Fruit fly (Drosophila melanogaster) whole organism, embryonic: Measurements from ENCODE around the gene CG31777.

Experiments
- Atf-2 ChIP-seq: fragments of 200-800 bp; sonication (Bioruptor generic); optimal IDR thresholded peaks from 2 replicates; lab custom pipeline; 2016; ENCODE audit warnings: missing biosample characterization, missing genetic modification characterization
- Atf3 ChIP-seq: fragments of 200-800 bp; sonication (Bioruptor generic); optimal IDR thresholded peaks from 3 replicates; lab custom pipeline; 2016; ENCODE audit warnings: missing biosample characterization, missing genetic modification characterization
- Blimp-1 ChIP-seq: fragments of 200-800 bp; sonication (Bioruptor generic); optimal IDR thresholded peaks from 3 replicates; lab custom pipeline; 2018; ENCODE audit warnings: missing biosample characterization, missing genetic modification characterization, mild to moderate bottlenecking, moderate library complexity, missing genetic modification reagents
- CG1233 ChIP-seq: fragments of 200-800 bp; sonication (Bioruptor generic); optimal IDR thresholded peaks from 4 replicates; lab custom pipeline; 2018; ENCODE audit warnings: missing biosample characterization, mild to moderate bottlenecking, missing genetic modification characterization
- CG13775 ChIP-seq: fragments of 200-800 bp; sonication (Bioruptor generic); optimal IDR thresholded peaks from 3 replicates; lab custom pipeline; 2017; ENCODE audit warnings: missing biosample characterization, mild to moderate bottlenecking, missing genetic modification characterization
- CG13894 ChIP-seq: fragments of 200-800 bp; sonication (Bioruptor generic); optimal IDR thresholded peaks from 3 replicates; lab custom pipeline; 2018; ENCODE audit warnings: missing biosample characterization, mild to moderate bottlenecking, missing genetic modification characterization, moderate library complexity
- CG16779 ChIP-seq: fragments of 200-800 bp; sonication (Bioruptor generic); IDR thresholded peaks from 2 replicates; pipeline ENCODE4 v1.3.6; 2022; ENCODE audit warnings: missing biosample characterization, missing genetic modification characterization
- CG17612 ChIP-seq: fragments of 200-800 bp; sonication (Bioruptor generic); IDR thresholded peaks from 2 replicates; pipeline ENCODE4 v1.3.6; 2022; ENCODE audit warnings: missing biosample characterization, missing genetic modification characterization
- CG2116 ChIP-seq: fragments of 200-800 bp; sonication (Bioruptor generic); optimal IDR thresholded peaks from 3 replicates; lab custom pipeline; 2018; ENCODE audit warnings: missing biosample characterization, mild to moderate bottlenecking, missing genetic modification characterization
- CG2129 ChIP-seq: fragments of 200-800 bp; sonication (Bioruptor generic); IDR thresholded peaks from 2 replicates; pipeline ENCODE4 v1.3.6; 2022; ENCODE audit warnings: missing biosample characterization, missing genetic modification characterization; ENCODE audit not compliant: partially characterized antibody
- CG30020 ChIP-seq: fragments of 200-800 bp; optimal IDR thresholded peaks from 2 replicates; lab custom pipeline; 2019; ENCODE audit warnings: missing biosample characterization, mild to moderate bottlenecking, missing genetic modification characterization, moderate library complexity
- CG31388 ChIP-seq: fragments of 200-800 bp; sonication (Bioruptor generic); optimal IDR thresholded peaks from 2 replicates; lab custom pipeline; 2016; ENCODE audit warnings: missing biosample characterization, missing genetic modification characterization
- CG3281 ChIP-seq: fragments of 200-800 bp; sonication (Bioruptor generic); optimal IDR thresholded peaks from 3 replicates; lab custom pipeline; 2017; ENCODE audit warnings: missing biosample characterization, mild to moderate bottlenecking, missing genetic modification characterization
- CG3995 ChIP-seq: fragments of 200-800 bp; sonication (Bioruptor generic); optimal IDR thresholded peaks from 3 replicates; lab custom pipeline; 2016; ENCODE audit warnings: missing biosample characterization, missing genetic modification characterization
- CG4328 ChIP-seq: fragments of 200-800 bp; sonication (Bioruptor generic); optimal IDR thresholded peaks from 3 replicates; lab custom pipeline; 2017; ENCODE audit warnings: missing biosample characterization, missing genetic modification reagents, missing genetic modification characterization
- CG6689 ChIP-seq: fragments of 200-800 bp; sonication (Bioruptor generic); IDR thresholded peaks from 2 replicates; pipeline ENCODE4 v1.3.6; 2022; ENCODE audit warnings: missing biosample characterization, missing genetic modification characterization
- CG7745 ChIP-seq: fragments of 200-800 bp; sonication (Bioruptor generic); optimal IDR thresholded peaks from 2 replicates; lab custom pipeline; 2018; ENCODE audit warnings: missing biosample characterization, mild to moderate bottlenecking, missing genetic modification characterization, moderate library complexity
- CG7928 ChIP-seq: fragments of 200-800 bp; sonication (Bioruptor generic); optimal IDR thresholded peaks from 2 replicates; lab custom pipeline; 2017; ENCODE audit warnings: missing biosample characterization, mild to moderate bottlenecking, missing genetic modification characterization
- CG8290 ChIP-seq, 3 experiments: fragments of 200-800 bp; sonication (Bioruptor generic); optimal IDR thresholded peaks; 2 replicates each; lab custom pipeline; 2016 to 2019; ENCODE audit warnings: missing biosample characterization in 3 of 3, missing genetic modification characterization in 3 of 3, mild to moderate bottlenecking in 2 of 3, moderate library complexity in 1 of 3
- CG8388 ChIP-seq: fragments of 200-800 bp; sonication (Bioruptor generic); optimal IDR thresholded peaks from 2 replicates; lab custom pipeline; 2019; ENCODE audit warnings: missing biosample characterization, mild to moderate bottlenecking, missing genetic modification characterization, moderate library complexity
- CG9215 ChIP-seq: fragments of 200-800 bp; sonication (Bioruptor generic); IDR thresholded peaks from 2 replicates; pipeline ENCODE4 v1.3.6; 2022; ENCODE audit warnings: missing biosample characterization, missing genetic modification characterization
- CG9727 ChIP-seq: fragments of 200-800 bp; sonication (Bioruptor generic); optimal IDR thresholded peaks from 3 replicates; lab custom pipeline; 2017; ENCODE audit warnings: missing biosample characterization, mild to moderate bottlenecking, missing genetic modification characterization
- CG9797 ChIP-seq: fragments of 200-800 bp; sonication (Bioruptor generic); optimal IDR thresholded peaks from 3 replicates; lab custom pipeline; 2018; ENCODE audit warnings: missing biosample characterization, mild to moderate bottlenecking, missing genetic modification characterization
- Deaf1 ChIP-seq: fragments of 200-800 bp; optimal IDR thresholded peaks from 3 replicates; lab custom pipeline; 2019; ENCODE audit warnings: missing biosample characterization, mild to moderate bottlenecking, missing genetic modification characterization, moderate library complexity
- Doc2 ChIP-seq: fragments of 200-800 bp; sonication (Bioruptor generic); IDR thresholded peaks from 2 replicates; pipeline ENCODE4 v1.3.6; 2022; ENCODE audit warnings: missing biosample characterization, missing genetic modification characterization
- HLH4C ChIP-seq: fragments of 200-800 bp; sonication (Bioruptor generic); IDR thresholded peaks from 3 replicates; pipeline ENCODE4 v1.3.6; 2022; ENCODE audit warnings: missing biosample characterization, missing genetic modification characterization; ENCODE audit not compliant: partially characterized antibody
- Nf-YC ChIP-seq: fragments of 200-800 bp; optimal IDR thresholded peaks from 3 replicates; lab custom pipeline; 2019; ENCODE audit warnings: missing biosample characterization, mild to moderate bottlenecking, missing genetic modification characterization, moderate library complexity
- Spps ChIP-seq: fragments of 200-800 bp; sonication (Bioruptor generic); optimal IDR thresholded peaks from 2 replicates; lab custom pipeline; 2018; ENCODE audit warnings: missing biosample characterization, mild to moderate bottlenecking, missing genetic modification characterization
- Stat92E ChIP-seq, 3 experiments: fragments of >200 bp in 2 of 3; fragments of 200-800 bp in 1 of 3; sonication (Bioruptor generic) in 1 of 3; optimal IDR thresholded peaks; 2 replicates each; lab custom pipeline; 2017 to 2019; ENCODE audit warnings: missing biosample characterization in 3 of 3, missing genetic modification characterization in 3 of 3, mild to moderate bottlenecking in 1 of 3, moderate library complexity in 1 of 3
- abd-A ChIP-seq: fragments of 200-800 bp; sonication (Bioruptor generic); optimal IDR thresholded peaks from 3 replicates; lab custom pipeline; 2019; ENCODE audit warnings: missing biosample characterization, mild to moderate bottlenecking, missing genetic modification characterization, moderate library complexity
- bab2 ChIP-seq: fragments of 200-800 bp; sonication (Bioruptor generic); optimal IDR thresholded peaks from 2 replicates; lab custom pipeline; 2016; ENCODE audit warnings: missing biosample characterization, missing genetic modification characterization
- bowl ChIP-seq: fragments of 200-800 bp; sonication (Bioruptor generic); IDR thresholded peaks from 2 replicates; pipeline ENCODE4 v1.3.6; 2022; ENCODE audit warnings: missing biosample characterization, missing genetic modification characterization
- caup ChIP-seq: fragments of 200-800 bp; sonication (Bioruptor generic); optimal IDR thresholded peaks from 3 replicates; lab custom pipeline; 2017; ENCODE audit warnings: missing biosample characterization, mild to moderate bottlenecking, missing genetic modification characterization, moderate library complexity; ENCODE audit not compliant: severe bottlenecking
- disco-r ChIP-seq: fragments of 200-800 bp; sonication (Bioruptor generic); optimal IDR thresholded peaks from 2 replicates; lab custom pipeline; 2016; ENCODE audit warnings: missing biosample characterization, missing genetic modification characterization
- emc ChIP-seq: fragments of 200-800 bp; sonication (Bioruptor generic); optimal IDR thresholded peaks from 2 replicates; lab custom pipeline; 2016; ENCODE audit warnings: missing biosample characterization, missing genetic modification characterization
- eyg ChIP-seq: fragments of 200-800 bp; sonication (Bioruptor generic); optimal IDR thresholded peaks from 3 replicates; lab custom pipeline; 2016; ENCODE audit warnings: missing biosample characterization, missing genetic modification characterization
- fd64A ChIP-seq: fragments of 200-800 bp; sonication (Bioruptor generic); optimal IDR thresholded peaks from 3 replicates; lab custom pipeline; 2018; ENCODE audit warnings: missing biosample characterization, mild to moderate bottlenecking, missing genetic modification characterization
- gro ChIP-seq: fragments of 200-800 bp; sonication (Bioruptor generic); optimal IDR thresholded peaks from 2 replicates; lab custom pipeline; 2016; ENCODE audit warnings: missing biosample characterization, missing genetic modification characterization
- hb ChIP-seq: fragments of 200-800 bp; sonication (Bioruptor generic); IDR thresholded peaks from 3 replicates; pipeline ENCODE4 v1.3.6; 2022; ENCODE audit warnings: missing biosample characterization, missing genetic modification characterization; ENCODE audit not compliant: partially characterized antibody
- lab ChIP-seq: fragments of 200-800 bp; sonication (Bioruptor generic); optimal IDR thresholded peaks from 3 replicates; lab custom pipeline; 2017; ENCODE audit warnings: missing biosample characterization, missing genetic modification characterization, mild to moderate bottlenecking, moderate library complexity, missing genetic modification reagents
- lbe ChIP-seq: fragments of 200-800 bp; sonication (Bioruptor generic); optimal IDR thresholded peaks from 2 replicates; lab custom pipeline; 2016; ENCODE audit warnings: missing biosample characterization, mild to moderate bottlenecking, missing genetic modification characterization
- lov ChIP-seq, 2 experiments: fragments of 200-800 bp in 1 of 2; fragments of >200 bp in 1 of 2; sonication (Bioruptor generic) in 1 of 2; IDR thresholded peaks in 1 of 2; optimal IDR thresholded peaks in 1 of 2; 2 replicates in 1 of 2; 3 replicates in 1 of 2; pipeline versions ENCODE4 v1.3.6 to Lab custom; 2017 to 2022; ENCODE audit warnings: missing biosample characterization in 1 of 2, missing genetic modification characterization in 1 of 2
- maf-S ChIP-seq: fragments of 200-800 bp; sonication (Bioruptor generic); optimal IDR thresholded peaks from 2 replicates; lab custom pipeline; 2016; ENCODE audit warnings: missing biosample characterization, missing genetic modification characterization
- mirr ChIP-seq: fragments of 200-800 bp; sonication (Bioruptor generic); optimal IDR thresholded peaks from 3 replicates; lab custom pipeline; 2018; ENCODE audit warnings: missing biosample characterization, mild to moderate bottlenecking, missing genetic modification characterization
- pzg ChIP-seq: fragments of 200-800 bp; sonication (Bioruptor generic); optimal IDR thresholded peaks from 3 replicates; lab custom pipeline; 2018; ENCODE audit warnings: missing biosample characterization, mild to moderate bottlenecking, missing genetic modification characterization, moderate library complexity
- slbo ChIP-seq: fragments of 200-800 bp; sonication (Bioruptor generic); IDR thresholded peaks from 2 replicates; pipeline ENCODE4 v1.3.6; 2022; ENCODE audit warnings: missing biosample characterization, missing genetic modification characterization
- slou ChIP-seq: fragments of 200-800 bp; sonication (Bioruptor generic); optimal IDR thresholded peaks from 3 replicates; lab custom pipeline; 2016; ENCODE audit warnings: missing biosample characterization, missing genetic modification characterization
- tgo ChIP-seq: fragments of 200-800 bp; sonication (Bioruptor generic); IDR thresholded peaks from 3 replicates; pipeline ENCODE4 v1.3.6; 2022; ENCODE audit warnings: missing biosample characterization, missing genetic modification characterization
- ttk ChIP-seq: fragments of 200-800 bp; sonication (Bioruptor generic); IDR thresholded peaks from 2 replicates; pipeline ENCODE4 v2.1.2; 2022; ENCODE audit warnings: missing biosample characterization, missing genetic modification characterization
- wor ChIP-seq: fragments of 200-800 bp; sonication (Bioruptor generic); IDR thresholded peaks from 2 replicates; pipeline ENCODE4 v1.3.6; 2022; ENCODE audit warnings: missing biosample characterization, missing genetic modification characterization

CG31777 gene

dm6 chr2L:3675770-3676169 is 31.1 kb downstream of the CG31777 start (continued):
- TF ChIP-seq CG2129 (GFP tag; lab: Robert Waterston, UW) (no peak), Deaf1 (no peak), CG30020 (tag; lab: Kevin White, UChicago) (no peak), tgo (GFP tag; lab: Robert Waterston, UW) (no peak), CG9215 (GFP tag; lab: Robert Waterston, UW) (no peak), Stat92E (GFP tag; optimal IDR thresholded peaks at IDR 0.05; lab: Kevin White, UChicago) (no peak), Nf-YC (tag; lab: Kevin White, UChicago) (no peak), CG13775 (GFP tag; lab: Kevin White, UChicago) (no peak), Spps (peak; percentile 3), CG9797 (GFP tag; lab: Kevin White, UChicago) (no peak), Blimp-1 (no peak), caup (GFP tag; lab: Kevin White, UChicago) (no peak), emc (GFP tag; lab: Kevin White, UChicago) (no peak), CG7928 (GFP tag; lab: Kevin White, UChicago) (no peak), CG8388 (peak; percentile 39), CG8290 (GFP tag; optimal IDR thresholded peaks at IDR 0.05; lab: Kevin White, UChicago) (no peak), CG8290 (tag; optimal IDR thresholded peaks at IDR 0.05; lab: Kevin White, UChicago) (no peak), CG6689 (GFP tag; lab: Robert Waterston, UW) (peak; percentile 42), gro (GFP tag; lab: Kevin White, UChicago) (no peak), disco-r (GFP tag; lab: Kevin White, UChicago) (no peak), fd64A (peak; percentile 2), Doc2 (GFP tag; lab: Robert Waterston, UW) (no peak), CG3281 (GFP tag; lab: Kevin White, UChicago) (no peak), eyg (no peak), ttk (GFP tag; lab: Robert Waterston, UW) (0 out of 2 replicates have a peak, but pooled peaks have one; percentile 20), CG1233 (no peak), slbo (GFP tag; lab: Robert Waterston, UW) (no peak), lab (GFP tag; lab: Kevin White, UChicago) (no peak), CG3995 (no peak), CG17612 (GFP tag; lab: Robert Waterston, UW) (no peak), bab2 (no peak), CG16779 (GFP tag; lab: Robert Waterston, UW) (no peak), CG13894 (tag; lab: Kevin White, UChicago) (no peak), abd-A (tag; lab: Kevin White, UChicago) (no peak), hb (GFP tag; lab: Robert Waterston, UW) (no peak), CG31388 (no peak), lbe (GFP tag; lab: Kevin White, UChicago) (no peak), CG2116 (GFP tag; lab: Kevin White, UChicago) (no peak), bowl (no peak), lov (optimal IDR thresholded peaks at IDR 0.05; lab: Kevin White, UChicago) (no peak), lov (GFP tag; IDR thresholded peaks at IDR 0.05; lab: Robert Waterston, UW) (no peak), HLH4C (GFP tag; lab: Robert Waterston, UW) (no peak), maf-S (GFP tag; lab: Kevin White, UChicago) (no peak), wor (GFP tag; lab: Robert Waterston, UW) (no peak), slou (GFP tag; lab: Kevin White, UChicago) (no peak), CG9727 (GFP tag; lab: Kevin White, UChicago) (peak; percentile 18), mirr (GFP tag; lab: Kevin White, UChicago) (no peak), pzg (GFP tag; lab: Kevin White, UChicago) (no peak), Atf-2 (GFP tag; lab: Kevin White, UChicago) (no peak), Atf3 (GFP tag; lab: Kevin White, UChicago) (no peak), CG4328 (no peak), CG7745 (tag; lab: Kevin White, UChicago) (no peak)
